Worm (Caenorhabditis elegans): ENCODE measurements around the gene col-177.

- no peak for TF ChIP-seq cog-1 (tag; optimal IDR thresholded peaks at IDR 0.05)
- TF ChIP-seq flt-1 (GFP tag; IDR thresholded peaks at IDR 0.05): no peak
- TF ChIP-seq ref-1 (GFP tag; conservative IDR thresholded peaks at IDR 0.05): no peak
- TF ChIP-seq klf-2 (GFP tag; conservative IDR thresholded peaks at IDR 0.05): no peak
- TF ChIP-seq ztf-29 (GFP tag; IDR thresholded peaks at IDR 0.05): no peak
Observed at ce11 chrX:11007393-11007792, 5.7 kb upstream of the col-177 start.
